Worm (Caenorhabditis elegans) whole organism, L4 larva: ENCODE results near the gene srpa-68.

ENCODE experiments used
- D1046.2 ChIP-seq: fragments of 200-800 bp; sonication (Bioruptor generic); IDR thresholded peaks from 2 replicates; pipeline ENCODE4 v1.3.6; 2022; ENCODE audit warnings: missing genetic modification characterization, missing compliant biosample characterization
- F37D6.2 ChIP-seq: sonication (generic microtip); optimal IDR thresholded peaks from 2 replicates; lab custom pipeline; 2016; ENCODE audit warnings: mild to moderate bottlenecking, missing genetic modification characterization, missing compliant biosample characterization
- F49E8.2 ChIP-seq: sonication (generic microtip); optimal IDR thresholded peaks from 2 replicates; lab custom pipeline; 2016; ENCODE audit warnings: missing compliant biosample characterization, mild to moderate bottlenecking, missing genetic modification characterization, borderline replicate concordance
- R02D3.7 ChIP-seq: fragments of 150-350 bp; sonication (generic microtip); optimal IDR thresholded peaks from 3 replicates; lab custom pipeline; 2014; ENCODE audit warnings: missing biosample characterization, missing genetic modification characterization
- T20F7.1 ChIP-seq: fragments of 200-800 bp; sonication (Bioruptor generic); optimal IDR thresholded peaks from 2 replicates; lab custom pipeline; 2018; ENCODE audit warnings: mild to moderate bottlenecking, missing genetic modification characterization, missing compliant biosample characterization
- T26A8.4 ChIP-seq: fragments of 200-800 bp; sonication (Bioruptor generic); IDR thresholded peaks from 2 replicates; pipeline ENCODE4 v1.3.6; 2022; ENCODE audit warnings: missing genetic modification characterization, missing compliant biosample characterization
- Y48G9A.11 ChIP-seq: fragments of 200-800 bp; sonication (Bioruptor generic); IDR thresholded peaks from 2 replicates; pipeline ENCODE4 v1.3.6; 2022; ENCODE audit warnings: missing genetic modification reagents, missing genetic modification characterization, missing compliant biosample characterization
- ZK546.5 ChIP-seq, 2 experiments: sonication (generic microtip); optimal IDR thresholded peaks; 2 replicates each; lab custom pipeline; 2017; ENCODE audit warnings: missing biosample characterization in 2 of 2, missing genetic modification characterization in 2 of 2
- aly-2 ChIP-seq: sonication (generic microtip); optimal IDR thresholded peaks from 2 replicates; lab custom pipeline; 2018; ENCODE audit warnings: missing biosample characterization, missing genetic modification characterization
- ama-1 ChIP-seq: fragments of 150-350 bp; optimal IDR thresholded peaks from 2 replicates; lab custom pipeline; 2014; ENCODE audit warnings: inconsistent platforms, mixed read lengths
- ceh-28 ChIP-seq: fragments of 150-350 bp; optimal IDR thresholded peaks from 2 replicates; lab custom pipeline; 2014; ENCODE audit warnings: missing biosample characterization, missing genetic modification reagents, missing genetic modification characterization
- ceh-32 ChIP-seq: sonication (generic microtip); optimal IDR thresholded peaks from 2 replicates; lab custom pipeline; 2016; ENCODE audit warnings: mild to moderate bottlenecking, missing genetic modification characterization, missing compliant biosample characterization; ENCODE audit not compliant: poor library complexity
- ceh-82 ChIP-seq: sonication (generic microtip); optimal IDR thresholded peaks from 2 replicates; lab custom pipeline; 2017; ENCODE audit warnings: missing biosample characterization, missing genetic modification characterization
- ces-1 ChIP-seq: fragments of 150-350 bp; sonication (generic microtip); optimal IDR thresholded peaks from 4 replicates; lab custom pipeline; 2014; ENCODE audit warnings: missing biosample characterization, missing genetic modification reagents, missing genetic modification characterization
- daf-16 ChIP-seq, 3 experiments: sonication (generic microtip); optimal IDR thresholded peaks; 2 replicates each; lab custom pipeline; 2016 to 2017; ENCODE audit warnings: missing genetic modification characterization in 3 of 3, missing genetic modification reagents in 3 of 3, mild to moderate bottlenecking in 2 of 3, missing compliant biosample characterization in 2 of 3, missing biosample characterization in 1 of 3, moderate library complexity in 1 of 3
- daf-19 ChIP-seq: fragments of 200-800 bp; sonication (Bioruptor generic); conservative IDR thresholded peaks from 2 replicates; pipeline ENCODE4 v1.3.6; 2022; ENCODE audit warnings: missing genetic modification characterization, missing compliant biosample characterization
- dmd-9 ChIP-seq: fragments of 200-800 bp; sonication (Bioruptor generic); IDR thresholded peaks from 2 replicates; pipeline ENCODE4 v1.3.6; 2022; ENCODE audit warnings: missing genetic modification reagents, missing genetic modification characterization, missing compliant biosample characterization
- dpl-1 ChIP-seq: fragments of 150-350 bp; optimal IDR thresholded peaks from 2 replicates; lab custom pipeline; 2014; ENCODE audit warnings: missing biosample characterization, missing genetic modification reagents, missing genetic modification characterization
- dve-1 ChIP-seq: sonication (generic microtip); optimal IDR thresholded peaks from 2 replicates; lab custom pipeline; 2017; ENCODE audit warnings: antibody characterized with exemption, mild to moderate bottlenecking, missing genetic modification characterization, missing compliant biosample characterization; ENCODE audit not compliant: insufficient read depth
- egl-27 ChIP-seq: sonication (generic microtip); optimal IDR thresholded peaks from 3 replicates; lab custom pipeline; 2017; ENCODE audit warnings: missing biosample characterization, missing genetic modification reagents, missing genetic modification characterization
- gei-8 ChIP-seq: fragments of 200-800 bp; sonication (Bioruptor generic); optimal IDR thresholded peaks from 2 replicates; lab custom pipeline; 2018; ENCODE audit warnings: mild to moderate bottlenecking, missing genetic modification characterization, missing compliant biosample characterization
- hmg-1.1 ChIP-seq: fragments of 200-800 bp; sonication (Bioruptor generic); IDR thresholded peaks from 2 replicates; pipeline ENCODE4 v1.3.6; 2022; ENCODE audit warnings: missing genetic modification reagents, missing genetic modification characterization, missing compliant biosample characterization
- lin-29 ChIP-seq: fragments of 200-800 bp; sonication (Bioruptor generic); IDR thresholded peaks from 2 replicates; pipeline ENCODE4 v1.3.6; 2022; ENCODE audit warnings: missing genetic modification reagents, missing genetic modification characterization, missing compliant biosample characterization
- lir-3 ChIP-seq: sonication (generic microtip); optimal IDR thresholded peaks from 2 replicates; lab custom pipeline; 2016; ENCODE audit warnings: mild to moderate bottlenecking, missing genetic modification characterization, missing compliant biosample characterization
- madf-5 ChIP-seq, 2 experiments: fragments of 200-800 bp; sonication (Bioruptor generic); IDR thresholded peaks; 2 replicates each; pipeline ENCODE4 v1.3.6; 2022; ENCODE audit warnings: missing compliant biosample characterization in 2 of 2, missing genetic modification characterization in 2 of 2
- mdt-29 ChIP-seq: fragments of 200-800 bp; sonication (Bioruptor generic); IDR thresholded peaks from 2 replicates; pipeline ENCODE4 v1.3.6; 2022; ENCODE audit warnings: missing genetic modification reagents, missing genetic modification characterization, missing compliant biosample characterization
- mes-2 ChIP-seq: sonication (generic microtip); optimal IDR thresholded peaks from 2 replicates; lab custom pipeline; 2016; ENCODE audit warnings: missing genotype, mild to moderate bottlenecking, missing genetic modification characterization, missing compliant biosample characterization; ENCODE audit not compliant: poor library complexity, severe bottlenecking
- mxl-2 ChIP-seq: fragments of 200-800 bp; sonication (Bioruptor generic); conservative IDR thresholded peaks from 2 replicates; pipeline ENCODE4 v1.3.6; 2022; ENCODE audit warnings: missing genetic modification reagents, missing genetic modification characterization, missing compliant biosample characterization
- nhr-111 ChIP-seq: fragments of 200-800 bp; sonication (Bioruptor generic); optimal IDR thresholded peaks from 2 replicates; lab custom pipeline; 2018; ENCODE audit warnings: mild to moderate bottlenecking, missing genetic modification characterization, missing compliant biosample characterization
- nhr-237 ChIP-seq: sonication (generic microtip); optimal IDR thresholded peaks from 2 replicates; lab custom pipeline; 2017; ENCODE audit warnings: missing biosample characterization, missing genetic modification characterization
- nhr-42 ChIP-seq: fragments of 200-800 bp; sonication (Bioruptor generic); IDR thresholded peaks from 2 replicates; pipeline ENCODE4 v1.3.6; 2022; ENCODE audit warnings: missing genetic modification characterization, missing compliant biosample characterization
- nhr-6 ChIP-seq: fragments of 150-350 bp; optimal IDR thresholded peaks from 2 replicates; lab custom pipeline; 2014; ENCODE audit warnings: missing biosample characterization, missing genetic modification characterization
- pha-4 ChIP-seq, 2 experiments: fragments of 150-350 bp in 1 of 2; fragments of 200-800 bp in 1 of 2; sonication (Bioruptor generic) in 1 of 2; IDR thresholded peaks in 1 of 2; optimal IDR thresholded peaks in 1 of 2; 2 replicates each; pipeline versions ENCODE4 v1.3.6 to Lab custom; 2014 to 2022; ENCODE audit warnings: missing genetic modification characterization in 2 of 2, missing genetic modification reagents in 2 of 2, missing biosample characterization in 1 of 2, missing compliant biosample characterization in 1 of 2
- rbr-2 ChIP-seq: sonication (generic microtip); optimal IDR thresholded peaks from 2 replicates; lab custom pipeline; 2016; ENCODE audit warnings: missing genotype, missing genetic modification characterization, missing compliant biosample characterization
- saeg-2 ChIP-seq: fragments of 200-800 bp; sonication (Bioruptor generic); IDR thresholded peaks from 2 replicates; pipeline ENCODE4 v1.3.6; 2022; ENCODE audit warnings: missing genetic modification reagents, missing genetic modification characterization, missing compliant biosample characterization
- sdz-12 ChIP-seq: fragments of 200-800 bp; sonication (Bioruptor generic); optimal IDR thresholded peaks from 2 replicates; lab custom pipeline; 2018; ENCODE audit warnings: mild to moderate bottlenecking, missing genetic modification characterization, missing compliant biosample characterization
- tag-97 ChIP-seq: fragments of 200-800 bp; sonication (Bioruptor generic); IDR thresholded peaks from 2 replicates; pipeline ENCODE4 v1.3.6; 2022; ENCODE audit warnings: missing genetic modification characterization, missing compliant biosample characterization
- unc-130 ChIP-seq: sonication (generic microtip); optimal IDR thresholded peaks from 2 replicates; lab custom pipeline; 2016; ENCODE audit warnings: missing genetic modification reagents, missing genetic modification characterization, missing compliant biosample characterization
- zfp-2 ChIP-seq: sonication (generic microtip); optimal IDR thresholded peaks from 2 replicates; lab custom pipeline; 2016; ENCODE audit warnings: mild to moderate bottlenecking, missing genetic modification characterization, missing compliant biosample characterization
- zfp-3 ChIP-seq: fragments of 200-800 bp; sonication (Bioruptor generic); conservative IDR thresholded peaks from 2 replicates; pipeline ENCODE4 v1.3.6; 2022; ENCODE audit warnings: missing genetic modification reagents, missing genetic modification characterization, missing compliant biosample characterization
- zip-11 ChIP-seq: fragments of 200-800 bp; sonication (Bioruptor generic); IDR thresholded peaks from 2 replicates; pipeline ENCODE4 v1.3.6; 2022; ENCODE audit warnings: missing genetic modification characterization, missing compliant biosample characterization
- zip-2 ChIP-seq: fragments of 150-350 bp; optimal IDR thresholded peaks from 2 replicates; lab custom pipeline; 2014; ENCODE audit warnings: missing biosample characterization, missing genetic modification characterization
- ztf-7 ChIP-seq: fragments of 150-350 bp; optimal IDR thresholded peaks from 2 replicates; lab custom pipeline; 2014; ENCODE audit warnings: missing biosample characterization, missing genetic modification characterization

Gene srpa-68

DNA sequence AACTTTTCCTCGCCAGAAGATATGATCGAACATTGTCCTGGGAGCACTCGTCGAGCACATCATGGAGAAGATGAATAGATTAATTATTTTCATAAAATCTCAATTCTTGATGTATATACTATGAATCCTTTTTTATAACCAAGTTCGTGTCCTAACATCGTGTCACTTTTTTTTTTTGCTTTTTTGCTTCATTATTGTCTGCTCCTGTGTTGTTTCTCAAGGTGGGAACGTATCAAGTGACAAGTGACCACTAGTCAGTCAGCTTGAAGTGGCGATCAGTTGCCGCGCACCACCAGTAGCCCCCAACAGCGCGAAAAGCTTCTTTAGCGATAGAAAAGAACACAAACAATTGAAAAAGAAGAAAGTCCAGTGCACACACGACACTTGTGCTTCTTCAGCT, 39.2 kb downstream of the srpa-68 start, which contains the start of gene lrx-1:
Gene lrx-1 (plus strand): TSS at position 301 of the 400 bp plus-strand sequence.
- TF ChIP-seq T26A8.4, result no peak
- TF ChIP-seq zfp-2 (tag; lab: Kevin White, UChicago), result no peak
- TF ChIP-seq lir-3, result no peak
- no peak for TF ChIP-seq dpl-1 (GFP tag; lab: Kevin White, UChicago)
- TF ChIP-seq ama-1 (lab: Kevin White, UChicago), result no peak
- no peak for TF ChIP-seq tag-97 (GFP tag; lab: Robert Waterston, UW)
- TF ChIP-seq mxl-2 (GFP tag; lab: Robert Waterston, UW), result no peak
- no peak for TF ChIP-seq dmd-9 (GFP tag; lab: Robert Waterston, UW)
- no peak for TF ChIP-seq ces-1
- no peak for TF ChIP-seq ztf-7 (tag; lab: Kevin White, UChicago)
- TF ChIP-seq nhr-237, result no peak

DNA sequence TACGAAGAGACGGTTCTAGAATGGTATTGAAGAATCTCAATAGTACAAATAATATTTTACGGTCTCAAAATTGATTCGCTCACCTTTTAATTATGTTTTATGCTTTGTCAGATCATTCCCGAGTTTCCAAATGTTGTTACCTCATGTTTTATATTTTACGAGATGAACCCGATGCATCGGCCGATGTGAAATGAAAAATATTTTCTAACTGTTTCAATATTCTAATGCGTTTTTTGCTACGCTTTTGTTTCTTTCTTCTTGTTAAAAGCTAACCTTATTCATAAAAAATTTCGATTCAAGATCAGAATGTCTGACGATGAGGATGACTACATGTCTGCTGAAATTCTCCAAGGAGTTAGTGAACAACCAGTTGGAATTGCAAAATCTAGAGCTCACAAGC, 40.4 kb downstream of the srpa-68 start, which contains the start of gene T04H1.5:
Gene T04H1.5 (plus strand): TSS at position 301 of the 400 bp plus-strand sequence.
- TF ChIP-seq rbr-2, result no peak
- TF ChIP-seq ceh-32 (tag; lab: Kevin White, UChicago), result no peak
- TF ChIP-seq mxl-2 (GFP tag; lab: Robert Waterston, UW), result no peak
- TF ChIP-seq unc-130, result no peak
- no peak for TF ChIP-seq D1046.2 (GFP tag; lab: Robert Waterston, UW)
- no peak for TF ChIP-seq dmd-9 (GFP tag; lab: Robert Waterston, UW)

DNA sequence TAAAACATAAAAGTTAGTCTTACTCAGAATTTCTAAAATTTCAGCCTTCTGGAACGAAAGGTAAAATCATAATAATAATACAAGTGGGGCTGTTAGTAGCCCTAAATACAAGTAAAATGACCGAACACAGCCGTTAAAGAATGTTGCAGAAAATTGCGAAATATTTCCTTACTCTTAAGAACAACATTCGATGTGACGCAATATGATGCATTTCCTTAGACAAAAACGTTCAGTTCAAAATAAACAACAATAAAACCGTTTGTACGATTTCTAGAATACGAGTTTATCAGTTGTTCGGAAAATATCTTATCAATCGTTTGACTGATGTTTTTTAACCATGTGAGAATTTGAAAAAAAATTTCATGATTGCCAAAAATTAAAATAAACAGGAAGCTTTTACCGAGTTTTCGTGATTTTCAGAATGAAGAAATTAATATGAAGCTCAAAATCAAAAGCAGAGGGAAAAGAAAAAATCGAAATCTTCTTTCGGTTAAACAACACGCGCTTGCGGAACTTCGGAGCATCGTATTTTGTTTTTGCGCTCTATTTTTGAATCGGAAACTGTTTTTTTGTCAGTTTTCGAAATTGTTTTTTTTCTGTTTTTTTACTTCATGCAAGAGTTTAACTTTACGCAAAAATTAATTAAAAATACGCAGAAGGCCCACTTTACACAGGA, 45.5 kb downstream of the srpa-68 start:
- no peak for TF ChIP-seq zip-11
- no peak for TF ChIP-seq egl-27 (tag; lab: Kevin White, UChicago)
- no peak for TF ChIP-seq R02D3.7 (tag; lab: Kevin White, UChicago)
- TF ChIP-seq dve-1 (tag; lab: Kevin White, UChicago), result no peak
- no peak for TF ChIP-seq sdz-12 (GFP tag; lab: Kevin White, UChicago)
- TF ChIP-seq Y48G9A.11 (GFP tag; lab: Robert Waterston, UW), result peak; percentile 66
- peak; percentile 86 for TF ChIP-seq nhr-6 (tag; lab: Kevin White, UChicago)
- TF ChIP-seq saeg-2 (GFP tag; lab: Robert Waterston, UW), result no peak
- peak; percentile 72 for TF ChIP-seq zip-2 (tag; lab: Kevin White, UChicago)
- TF ChIP-seq mes-2, result peak; percentile 38
- no peak for TF ChIP-seq F37D6.2 (tag; lab: Kevin White, UChicago)
- TF ChIP-seq rbr-2, result no peak
- no peak for TF ChIP-seq nhr-111 (GFP tag; lab: Kevin White, UChicago)
- peak; percentile 93 for TF ChIP-seq T20F7.1 (GFP tag; lab: Kevin White, UChicago)
- TF ChIP-seq daf-16 (GFP tag; optimal IDR thresholded peaks at IDR 0.05; lab: Kevin White, UChicago), result no peak
- TF ChIP-seq daf-16 (tag; optimal IDR thresholded peaks at IDR 0.05; lab: Kevin White, UChicago), result peak; percentile 92
- TF ChIP-seq dpl-1 (GFP tag; lab: Kevin White, UChicago), result peak; percentile 60
- no peak for TF ChIP-seq ceh-28
- no peak for TF ChIP-seq unc-130
- no peak for TF ChIP-seq daf-19 (GFP tag; lab: Robert Waterston, UW)

DNA sequence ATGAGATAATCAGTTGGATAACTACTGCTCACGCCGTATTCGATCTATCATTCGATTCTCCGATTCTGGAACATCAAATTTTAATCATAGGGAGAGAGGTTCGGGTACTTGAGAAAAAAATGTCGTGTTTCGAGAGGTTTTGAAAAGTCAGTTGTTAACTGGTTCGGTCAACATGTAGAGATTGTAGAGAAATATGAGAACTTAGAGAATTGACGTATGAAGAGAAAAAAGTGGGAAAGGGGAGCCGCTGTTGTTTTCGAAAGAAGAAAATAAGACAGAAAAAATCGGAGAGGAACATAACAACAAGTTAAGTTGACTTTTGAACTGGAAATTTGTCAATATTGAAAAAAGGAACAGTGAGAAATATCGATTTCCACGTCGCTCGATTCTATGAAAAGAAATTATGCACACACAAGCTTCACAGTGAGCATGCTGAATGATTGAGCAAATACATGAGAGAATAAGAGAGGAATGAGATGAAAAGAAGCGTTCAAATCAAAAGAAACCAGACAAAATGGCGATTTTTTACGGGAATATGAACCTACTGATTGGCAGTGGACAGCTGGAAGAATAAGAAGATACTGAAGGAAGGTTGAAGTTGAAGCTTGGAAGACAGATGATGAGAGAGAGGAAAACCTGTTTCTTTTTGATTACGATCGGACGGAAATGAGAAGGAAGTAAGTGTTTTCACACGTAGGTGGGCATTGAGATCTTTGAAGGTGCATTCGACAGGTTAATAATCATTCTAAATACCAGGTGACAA, 46.3 kb downstream of the srpa-68 start, which contains the start of the genes T04H1.13, slfl-5 and rad-50:
Gene T04H1.13 (minus strand): TSS at position 51 of the 763 bp plus-strand sequence.
Gene slfl-5 (minus strand): TSS at position 65 of the 763 bp plus-strand sequence.
Gene rad-50 (plus strand): TSS at position 667 of the 763 bp plus-strand sequence.
- TF ChIP-seq F49E8.2 (tag; lab: Kevin White, UChicago) (no peak), hmg-1.1 (no peak), ceh-28 (no peak), mdt-29 (no peak), ZK546.5 (tag; optimal IDR thresholded peaks at IDR 0.05; lab: Kevin White, UChicago) (no peak), gei-8 (no peak), nhr-42 (GFP tag; lab: Robert Waterston, UW) (no peak), unc-130 (no peak), ama-1 (lab: Kevin White, UChicago) (no peak), lin-29 (no peak), zfp-3 (GFP tag; lab: Robert Waterston, UW) (no peak), ceh-82 (tag; lab: Kevin White, UChicago) (no peak), madf-5 (GFP tag; IDR thresholded peaks at IDR 0.05; lab: Robert Waterston, UW) (no peak), aly-2 (tag; lab: Kevin White, UChicago) (no peak), pha-4 (GFP tag; IDR thresholded peaks at IDR 0.05; lab: Robert Waterston, UW) (no peak), pha-4 (tag; optimal IDR thresholded peaks at IDR 0.05; lab: Kevin White, UChicago) (peak; percentile 81), nhr-237 (no peak), Y48G9A.11 (GFP tag; lab: Robert Waterston, UW) (no peak)
